Worm (Caenorhabditis elegans) whole organism, L3 larva: ENCODE data around the gene ant-1.4.

Experiments used
- ceh-16 ChIP-seq: sonication (generic microtip); optimal IDR thresholded peaks from 2 replicates; lab custom pipeline; 2017; ENCODE audit warnings: missing biosample characterization, missing genetic modification characterization
- elt-2 ChIP-seq: sonication (generic microtip); optimal IDR thresholded peaks from 2 replicates; lab custom pipeline; 2016; ENCODE audit warnings: missing genetic modification reagents, mild to moderate bottlenecking, missing genetic modification characterization, missing compliant biosample characterization
- nhr-237 ChIP-seq: fragments of 150-350 bp; optimal IDR thresholded peaks from 2 replicates; lab custom pipeline; 2014; ENCODE audit warnings: missing biosample characterization, missing genetic modification characterization
- pha-4 ChIP-seq: fragments of 150-350 bp; optimal IDR thresholded peaks from 2 replicates; lab custom pipeline; 2014; ENCODE audit warnings: missing biosample characterization, missing genetic modification reagents, missing genetic modification characterization
- skn-1 ChIP-seq: fragments of 150-350 bp; optimal IDR thresholded peaks from 2 replicates; lab custom pipeline; 2014; ENCODE audit warnings: missing biosample characterization, missing genetic modification characterization
- snpc-4 ChIP-seq: fragments of 150-350 bp; optimal IDR thresholded peaks from 2 replicates; lab custom pipeline; 2014; ENCODE audit warnings: missing biosample characterization, missing genetic modification characterization

DNA sequence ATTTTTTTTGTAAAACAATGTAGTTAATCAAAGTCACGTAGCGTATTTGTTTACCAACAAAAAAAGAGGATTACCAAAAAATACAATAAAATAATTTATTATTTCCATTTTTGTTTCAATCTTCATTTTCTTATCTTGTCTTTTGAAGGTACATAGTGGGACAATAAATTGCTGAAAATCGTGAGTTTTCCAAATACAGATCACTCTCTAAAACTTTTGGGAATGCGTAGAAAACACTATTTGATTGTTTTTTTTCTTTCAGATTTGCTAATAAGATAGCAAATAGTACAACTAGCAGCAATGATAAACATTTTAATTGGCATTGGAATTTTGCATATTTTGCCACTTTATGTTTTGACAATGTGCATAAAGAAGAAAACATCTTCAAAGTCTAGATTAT is 41.3 kb upstream of the ant-1.4 start, which contains the start of gene C28C12.1:
- TF ChIP-seq snpc-4 (tag; lab: Kevin White, UChicago) (no peak), ceh-16 (no peak), pha-4 (tag; lab: Kevin White, UChicago) (no peak), skn-1 (no peak), nhr-237 (tag; lab: Kevin White, UChicago) (no peak), elt-2 (tag; lab: Kevin White, UChicago) (no peak)
